Worm (Caenorhabditis elegans) whole organism, late embryonic: Measurements from ENCODE around the gene srx-48.

ENCODE experiments used
- F13H6.1 ChIP-seq: sonication (generic microtip); optimal IDR thresholded peaks from 2 replicates; lab custom pipeline; 2016; ENCODE audit warnings: missing genetic modification characterization, missing compliant biosample characterization
- K02D7.2 ChIP-seq: sonication (generic microtip); optimal IDR thresholded peaks from 2 replicates; lab custom pipeline; 2017; ENCODE audit warnings: mild to moderate bottlenecking, missing genetic modification characterization, missing compliant biosample characterization
- Y22D7AL.16 ChIP-seq: sonication (generic microtip); optimal IDR thresholded peaks from 2 replicates; lab custom pipeline; 2016; ENCODE audit warnings: missing genetic modification characterization, missing compliant biosample characterization
- ceh-18 ChIP-seq: sonication (generic microtip); optimal IDR thresholded peaks from 2 replicates; lab custom pipeline; 2016; ENCODE audit warnings: missing genetic modification characterization, missing compliant biosample characterization
- ceh-19 ChIP-seq: fragments of 200-800 bp; sonication (Bioruptor generic); optimal IDR thresholded peaks from 2 replicates; lab custom pipeline; 2018; ENCODE audit warnings: mild to moderate bottlenecking, missing genetic modification characterization, missing compliant biosample characterization
- ceh-2 ChIP-seq: sonication (generic microtip); optimal IDR thresholded peaks from 2 replicates; lab custom pipeline; 2016; ENCODE audit warnings: missing genotype, missing genetic modification characterization, missing compliant biosample characterization
- ceh-24 ChIP-seq: sonication (generic microtip); optimal IDR thresholded peaks from 2 replicates; lab custom pipeline; 2016; ENCODE audit warnings: mild to moderate bottlenecking, missing genetic modification characterization, missing compliant biosample characterization
- ceh-30 ChIP-seq: fragments of 150-350 bp; optimal IDR thresholded peaks from 2 replicates; lab custom pipeline; 2014; ENCODE audit warnings: missing biosample characterization, missing genetic modification characterization
- ceh-31 ChIP-seq: sonication (generic microtip); optimal IDR thresholded peaks from 2 replicates; lab custom pipeline; 2016; ENCODE audit warnings: missing genetic modification characterization, missing compliant biosample characterization
- ceh-6 ChIP-seq: fragments of 200-800 bp; sonication (Bioruptor generic); optimal IDR thresholded peaks from 2 replicates; lab custom pipeline; 2018; ENCODE audit warnings: mild to moderate bottlenecking, missing genetic modification characterization, missing compliant biosample characterization
- ceh-9 ChIP-seq: sonication (generic microtip); optimal IDR thresholded peaks from 2 replicates; lab custom pipeline; 2016; ENCODE audit warnings: mild to moderate bottlenecking, missing genetic modification characterization, inconsistent platforms, missing compliant biosample characterization
- che-1 ChIP-seq: sonication (generic microtip); optimal IDR thresholded peaks from 2 replicates; lab custom pipeline; 2016; ENCODE audit warnings: mild to moderate bottlenecking, missing genetic modification characterization, missing compliant biosample characterization
- dmd-4 ChIP-seq: sonication (generic microtip); optimal IDR thresholded peaks from 2 replicates; lab custom pipeline; 2016; ENCODE audit warnings: borderline replicate concordance, missing genetic modification characterization, missing compliant biosample characterization
- eyg-1 ChIP-seq: sonication (generic microtip); optimal IDR thresholded peaks from 2 replicates; lab custom pipeline; 2016; ENCODE audit warnings: missing genotype, missing genetic modification characterization, missing compliant biosample characterization
- fkh-10 ChIP-seq: fragments of 150-350 bp; optimal IDR thresholded peaks from 2 replicates; lab custom pipeline; 2014; ENCODE audit warnings: missing biosample characterization, missing genetic modification reagents, missing genetic modification characterization
- hlh-8 ChIP-seq: sonication (generic microtip); optimal IDR thresholded peaks from 2 replicates; lab custom pipeline; 2016; ENCODE audit warnings: missing genotype, missing genetic modification characterization, missing compliant biosample characterization
- lim-6 ChIP-seq: sonication (generic microtip); optimal IDR thresholded peaks from 2 replicates; lab custom pipeline; 2016; ENCODE audit warnings: missing genetic modification characterization, missing compliant biosample characterization
- lin-11 ChIP-seq: fragments of 200-800 bp; sonication (Bioruptor generic); optimal IDR thresholded peaks from 2 replicates; lab custom pipeline; 2018; ENCODE audit warnings: mild to moderate bottlenecking, missing genetic modification characterization, missing compliant biosample characterization
- mec-3 ChIP-seq: sonication (generic microtip); optimal IDR thresholded peaks from 2 replicates; lab custom pipeline; 2016; ENCODE audit warnings: borderline replicate concordance, missing genetic modification characterization, missing compliant biosample characterization
- nfya-1 ChIP-seq: sonication (generic microtip); optimal IDR thresholded peaks from 2 replicates; lab custom pipeline; 2017; ENCODE audit warnings: missing genetic modification characterization, mild to moderate bottlenecking, missing compliant biosample characterization, antibody characterized with exemption, moderate library complexity
- nhr-11 ChIP-seq: fragments of 150-350 bp; optimal IDR thresholded peaks from 2 replicates; lab custom pipeline; 2014; ENCODE audit warnings: missing biosample characterization, missing genetic modification characterization
- npax-4 ChIP-seq: sonication (generic microtip); optimal IDR thresholded peaks from 2 replicates; lab custom pipeline; 2016; ENCODE audit warnings: missing genetic modification characterization, missing compliant biosample characterization
- pag-3 ChIP-seq: sonication (generic microtip); optimal IDR thresholded peaks from 2 replicates; lab custom pipeline; 2016; ENCODE audit warnings: missing compliant biosample characterization, missing genetic modification characterization, borderline replicate concordance
- pat-9 ChIP-seq: fragments of 200-800 bp; sonication (Bioruptor generic); optimal IDR thresholded peaks from 2 replicates; lab custom pipeline; 2018; ENCODE audit warnings: mild to moderate bottlenecking, missing genetic modification characterization, moderate library complexity, missing compliant biosample characterization
- pax-1 ChIP-seq: fragments of 150-350 bp; optimal IDR thresholded peaks from 2 replicates; lab custom pipeline; 2014; ENCODE audit warnings: missing biosample characterization, missing genetic modification characterization
- pha-4 ChIP-seq: fragments of 150-350 bp; optimal IDR thresholded peaks from 2 replicates; lab custom pipeline; 2018; ENCODE audit warnings: missing biosample characterization, missing genetic modification reagents, missing genetic modification characterization
- pqm-1 ChIP-seq: sonication (generic microtip); optimal IDR thresholded peaks from 2 replicates; lab custom pipeline; 2016; ENCODE audit warnings: missing genetic modification characterization, missing compliant biosample characterization
- pros-1 ChIP-seq: fragments of 150-350 bp; optimal IDR thresholded peaks from 2 replicates; lab custom pipeline; 2014; ENCODE audit warnings: missing biosample characterization, missing genetic modification reagents, missing genetic modification characterization
- ref-2 ChIP-seq: sonication (generic microtip); optimal IDR thresholded peaks from 2 replicates; lab custom pipeline; 2016; ENCODE audit warnings: missing genetic modification characterization, missing compliant biosample characterization
- rnt-1 ChIP-seq: sonication (generic microtip); optimal IDR thresholded peaks from 2 replicates; lab custom pipeline; 2016; ENCODE audit warnings: missing genetic modification characterization, missing compliant biosample characterization
- sdc-2 ChIP-seq: sonication (generic microtip); optimal IDR thresholded peaks from 2 replicates; lab custom pipeline; 2016; ENCODE audit warnings: missing genotype, missing genetic modification characterization, missing compliant biosample characterization
- sox-2 ChIP-seq: fragments of 200-800 bp; sonication (Bioruptor generic); IDR thresholded peaks from 2 replicates; pipeline ENCODE4 v1.3.6; 2022; ENCODE audit warnings: missing genetic modification reagents, missing genetic modification characterization, missing compliant biosample characterization
- syd-9 ChIP-seq: sonication (generic microtip); optimal IDR thresholded peaks from 2 replicates; lab custom pipeline; 2016; ENCODE audit warnings: mild to moderate bottlenecking, missing genetic modification characterization, moderate library complexity, missing compliant biosample characterization
- tbx-2 ChIP-seq: sonication (generic microtip); optimal IDR thresholded peaks from 2 replicates; lab custom pipeline; 2016; ENCODE audit warnings: missing genetic modification characterization, missing compliant biosample characterization
- unc-42 ChIP-seq: sonication (generic microtip); optimal IDR thresholded peaks from 2 replicates; lab custom pipeline; 2016; ENCODE audit warnings: missing genotype, missing genetic modification characterization, missing compliant biosample characterization
- unc-55 ChIP-seq: sonication (generic microtip); optimal IDR thresholded peaks from 2 replicates; lab custom pipeline; 2017; ENCODE audit warnings: missing biosample characterization, missing genetic modification reagents, missing genetic modification characterization
- zip-5 ChIP-seq: sonication (generic microtip); optimal IDR thresholded peaks from 2 replicates; lab custom pipeline; 2016; ENCODE audit warnings: missing genetic modification characterization, missing compliant biosample characterization

Gene srx-48

DNA sequence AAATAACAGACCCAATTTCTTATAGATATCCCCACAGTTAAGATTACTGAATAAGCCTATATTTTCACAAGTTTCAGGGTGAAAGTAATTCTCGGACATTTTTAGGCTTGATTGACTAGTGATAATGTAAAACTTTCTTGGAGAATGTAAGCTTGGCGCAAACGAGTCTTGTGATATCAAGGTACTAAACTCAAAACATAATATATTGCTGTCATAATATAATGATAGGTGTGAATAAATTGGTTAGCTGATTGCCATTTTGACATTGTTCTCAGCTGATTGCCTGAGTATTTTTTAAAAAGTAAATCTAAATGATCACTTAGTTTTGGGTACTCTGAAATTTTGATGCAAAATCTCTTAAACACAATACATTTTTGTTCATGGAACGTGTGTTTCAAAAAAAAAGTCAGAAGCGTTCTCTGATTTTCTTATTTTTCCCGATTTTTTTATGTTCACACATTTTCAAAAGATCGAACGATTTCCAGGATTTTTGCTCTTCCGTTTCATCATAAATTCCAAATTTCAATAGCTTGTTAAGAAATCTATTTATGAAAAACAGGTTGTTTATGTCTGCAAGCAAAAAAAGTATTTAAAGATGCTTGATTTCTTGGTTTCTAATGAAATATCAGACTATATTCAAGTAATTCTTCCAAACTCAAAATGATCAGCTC lies 22.1 kb downstream of the srx-48 start, which contains the start of the genes srw-19 and srx-51:
Gene srw-19, minus strand, starts transcription at position 101 of the 671 bp plus-strand sequence.
Gene srx-51, plus strand, starts transcription at position 621 of the 671 bp plus-strand sequence.
- TF ChIP-seq eyg-1 (no peak), nfya-1 (tag; lab: Kevin White, UChicago) (no peak), unc-55 (GFP tag; lab: Kevin White, UChicago) (no peak), lin-11 (tag; lab: Kevin White, UChicago) (no peak), ceh-6 (GFP tag; lab: Kevin White, UChicago) (no peak), sox-2 (GFP tag; lab: Robert Waterston, UW) (no peak), pat-9 (tag; lab: Kevin White, UChicago) (no peak)

DNA sequence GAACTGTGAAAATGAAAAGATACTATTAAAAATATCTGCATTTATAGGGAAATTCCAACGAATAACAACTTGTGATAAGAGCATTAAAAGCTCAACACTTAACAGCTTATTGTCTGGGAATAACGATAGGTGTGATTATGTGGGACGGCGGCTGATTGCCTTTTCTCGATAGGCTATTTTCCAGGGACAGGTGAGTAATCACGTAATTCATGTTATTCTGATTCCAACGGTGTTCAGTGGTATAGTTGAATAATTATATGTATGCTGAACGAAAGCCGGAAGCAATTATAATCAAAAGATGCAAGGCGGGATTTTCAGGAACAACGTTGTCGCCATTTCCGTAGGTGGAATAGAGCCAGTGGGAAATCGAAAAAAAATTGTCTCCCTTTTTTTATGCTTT lies 26.6 kb downstream of the srx-48 start, which contains the start of gene srw-17:
Gene srw-17, minus strand, starts transcription at position 101 of the 400 bp plus-strand sequence.
- TF ChIP-seq nfya-1 (tag; lab: Kevin White, UChicago) (no peak), tbx-2 (no peak), pag-3 (tag; lab: Kevin White, UChicago) (no peak), lim-6 (no peak), syd-9 (tag; lab: Kevin White, UChicago) (no peak), ceh-30 (tag; lab: Kevin White, UChicago) (no peak), zip-5 (no peak), ceh-6 (GFP tag; lab: Kevin White, UChicago) (no peak)

DNA sequence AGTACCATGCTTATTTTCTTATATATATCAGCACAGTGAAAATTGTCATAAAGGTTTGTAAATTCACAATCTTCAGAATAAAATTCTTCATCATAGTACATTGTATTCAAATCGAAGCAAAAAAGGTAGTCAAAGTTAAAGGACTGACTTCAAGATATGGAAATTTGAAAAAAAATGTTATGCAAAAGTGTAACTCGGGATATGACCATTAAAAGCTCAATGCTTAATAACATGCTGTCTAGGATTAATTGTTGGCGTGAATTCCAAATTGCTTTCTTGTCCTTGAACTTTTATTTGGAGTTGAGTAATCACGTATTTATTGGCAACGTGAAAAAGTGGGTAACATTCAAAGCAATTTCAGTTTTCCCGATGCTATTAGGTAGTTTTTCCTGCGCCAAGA lies 28.8 kb downstream of the srx-48 start, which contains the start of gene srw-16:
Gene srw-16, minus strand, starts transcription at position 101 of the 400 bp plus-strand sequence.
- TF ChIP-seq sdc-2 (no peak), npax-4 (tag; lab: Kevin White, UChicago) (no peak), ceh-9 (tag; lab: Kevin White, UChicago) (no peak), pha-4 (tag; lab: Kevin White, UChicago) (no peak), ceh-18 (tag; lab: Kevin White, UChicago) (no peak), pqm-1 (tag; lab: Kevin White, UChicago) (no peak), K02D7.2 (tag; lab: Kevin White, UChicago) (no peak), dmd-4 (no peak), pax-1 (tag; lab: Kevin White, UChicago) (no peak), nfya-1 (tag; lab: Kevin White, UChicago) (no peak), unc-42 (tag; lab: Kevin White, UChicago) (no peak), fkh-10 (GFP tag; lab: Kevin White, UChicago) (no peak), ceh-31 (tag; lab: Kevin White, UChicago) (no peak)

DNA sequence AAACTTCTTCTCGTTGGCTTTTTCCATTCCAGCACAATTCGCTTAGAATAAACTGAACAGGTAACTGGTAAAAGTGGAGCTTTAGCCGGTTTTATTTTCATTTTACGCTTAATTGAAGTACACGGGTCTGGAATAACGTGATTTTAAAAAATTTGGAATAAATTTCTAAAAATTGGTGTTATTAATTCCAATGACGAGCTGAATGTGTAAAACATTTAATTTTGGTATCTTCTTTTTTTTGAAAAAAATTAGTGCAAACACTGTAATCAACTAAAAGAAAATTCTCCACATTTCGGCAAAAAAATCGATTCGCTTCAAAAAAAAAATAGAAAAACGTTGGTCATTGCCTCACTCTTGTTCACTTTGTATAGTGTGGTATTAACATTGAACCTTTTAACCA lies 31.3 kb downstream of the srx-48 start, which contains the start of gene T10H4.4:
Gene T10H4.4, minus strand, starts transcription at position 101 of the 400 bp plus-strand sequence.
- TF ChIP-seq ceh-19 (GFP tag; lab: Kevin White, UChicago) (no peak), zip-5 (no peak), hlh-8 (tag; lab: Kevin White, UChicago) (no peak), che-1 (tag; lab: Kevin White, UChicago) (no peak), F13H6.1 (no peak), ceh-24 (tag; lab: Kevin White, UChicago) (no peak), ref-2 (tag; lab: Kevin White, UChicago) (no peak), pros-1 (tag; lab: Kevin White, UChicago) (no peak), unc-42 (tag; lab: Kevin White, UChicago) (no peak), mec-3 (no peak), Y22D7AL.16 (tag; lab: Kevin White, UChicago) (no peak), ceh-2 (tag; lab: Kevin White, UChicago) (no peak), pat-9 (tag; lab: Kevin White, UChicago) (no peak), rnt-1 (no peak), sox-2 (GFP tag; lab: Robert Waterston, UW) (no peak), tbx-2 (no peak), nhr-11 (tag; lab: Kevin White, UChicago) (no peak)
